Worm (Caenorhabditis elegans) whole organism, young adult: Measurements from ENCODE around the gene srr-6.

Experiments used
- B0336.3 ChIP-seq: fragments of 200-800 bp; sonication (Bioruptor generic); IDR thresholded peaks from 2 replicates; pipeline ENCODE4 v1.3.6; 2022; ENCODE audit warnings: missing genetic modification characterization, missing compliant biosample characterization
- C06A6.2 ChIP-seq: fragments of 200-800 bp; sonication (Bioruptor generic); conservative IDR thresholded peaks from 2 replicates; pipeline ENCODE4 v1.3.6; 2022; ENCODE audit warnings: missing genetic modification characterization, missing compliant biosample characterization
- C17E4.6 ChIP-seq: fragments of 200-800 bp; sonication (Bioruptor generic); IDR thresholded peaks from 2 replicates; pipeline ENCODE4 v1.3.6; 2022; ENCODE audit warnings: missing genetic modification reagents, missing genetic modification characterization, missing compliant biosample characterization
- D2030.7 ChIP-seq: fragments of 200-800 bp; sonication (Bioruptor generic); IDR thresholded peaks from 2 replicates; pipeline ENCODE4 v1.3.6; 2022; ENCODE audit warnings: missing genetic modification reagents, missing genetic modification characterization, missing compliant biosample characterization
- F33H1.4 ChIP-seq: fragments of 200-800 bp; sonication (Bioruptor generic); IDR thresholded peaks from 2 replicates; pipeline ENCODE4 v1.3.6; 2022; ENCODE audit warnings: missing genetic modification reagents, missing genetic modification characterization, missing compliant biosample characterization
- F55B11.4 ChIP-seq: sonication (generic microtip); optimal IDR thresholded peaks from 2 replicates; lab custom pipeline; 2016; ENCODE audit warnings: missing compliant biosample characterization, missing genetic modification characterization, borderline replicate concordance; ENCODE audit not compliant: insufficient read depth
- K11D2.4 ChIP-seq: fragments of 200-800 bp; sonication (Bioruptor generic); IDR thresholded peaks from 2 replicates; pipeline ENCODE4 v1.3.6; 2022; ENCODE audit warnings: missing genetic modification reagents, missing genetic modification characterization, missing compliant biosample characterization
- Y67H2A.10 ChIP-seq: fragments of 200-800 bp; sonication (Bioruptor generic); conservative IDR thresholded peaks from 2 replicates; pipeline ENCODE4 v1.3.6; 2022; ENCODE audit warnings: missing genetic modification reagents, missing genetic modification characterization, missing compliant biosample characterization
- Y95B8A.8 ChIP-seq: fragments of 200-800 bp; sonication (Bioruptor generic); IDR thresholded peaks from 2 replicates; pipeline ENCODE4 v1.3.6; 2022; ENCODE audit warnings: missing genetic modification reagents, missing genetic modification characterization, missing compliant biosample characterization
- aptf-2 ChIP-seq: fragments of 200-800 bp; sonication (Bioruptor generic); conservative IDR thresholded peaks from 2 replicates; pipeline ENCODE4 v1.3.6; 2022; ENCODE audit warnings: missing genetic modification reagents, missing genetic modification characterization, missing compliant biosample characterization
- athp-1 ChIP-seq: sonication (generic microtip); optimal IDR thresholded peaks from 2 replicates; lab custom pipeline; 2017; ENCODE audit warnings: mild to moderate bottlenecking, missing genetic modification characterization, missing compliant biosample characterization
- attf-5 ChIP-seq: fragments of 200-800 bp; sonication (Bioruptor generic); optimal IDR thresholded peaks from 2 replicates; lab custom pipeline; 2018; ENCODE audit warnings: mild to moderate bottlenecking, missing genetic modification characterization, missing compliant biosample characterization
- bed-2 ChIP-seq: fragments of 200-800 bp; sonication (Bioruptor generic); IDR thresholded peaks from 2 replicates; pipeline ENCODE4 v1.3.6; 2022; ENCODE audit warnings: missing genetic modification reagents, missing genetic modification characterization, missing compliant biosample characterization
- cebp-2 ChIP-seq: fragments of 200-800 bp; sonication (Bioruptor generic); IDR thresholded peaks from 2 replicates; pipeline ENCODE4 v1.3.6; 2022; ENCODE audit warnings: missing genetic modification characterization, missing compliant biosample characterization
- ceh-58 ChIP-seq: fragments of 200-800 bp; sonication (Bioruptor generic); IDR thresholded peaks from 2 replicates; pipeline ENCODE4 v1.3.6; 2022; ENCODE audit warnings: missing genetic modification characterization, missing compliant biosample characterization
- ceh-91 ChIP-seq: fragments of 200-800 bp; sonication (Bioruptor generic); IDR thresholded peaks from 2 replicates; pipeline ENCODE4 v1.3.6; 2022; ENCODE audit warnings: missing genetic modification reagents, missing genetic modification characterization, missing compliant biosample characterization
- dox-1 ChIP-seq: fragments of 200-800 bp; sonication (Bioruptor generic); IDR thresholded peaks from 2 replicates; pipeline ENCODE4 v1.3.6; 2022; ENCODE audit warnings: missing genetic modification reagents, missing genetic modification characterization, missing compliant biosample characterization
- egl-18 ChIP-seq: fragments of 200-800 bp; sonication (Bioruptor generic); IDR thresholded peaks from 2 replicates; pipeline ENCODE4 v1.3.6; 2022; ENCODE audit warnings: missing genetic modification reagents, missing genetic modification characterization, missing compliant biosample characterization
- egl-44 ChIP-seq: fragments of 200-800 bp; sonication (Bioruptor generic); IDR thresholded peaks from 2 replicates; pipeline ENCODE4 v1.3.6; 2022; ENCODE audit warnings: missing genetic modification reagents, missing genetic modification characterization, missing compliant biosample characterization
- egrh-3 ChIP-seq: fragments of 200-800 bp; sonication (Bioruptor generic); IDR thresholded peaks from 2 replicates; pipeline ENCODE4 v1.3.6; 2022; ENCODE audit warnings: missing genetic modification reagents, missing genetic modification characterization, missing compliant biosample characterization
- hlh-26 ChIP-seq: fragments of 200-800 bp; sonication (Bioruptor generic); conservative IDR thresholded peaks from 2 replicates; pipeline ENCODE4 v1.3.6; 2022; ENCODE audit warnings: missing genetic modification reagents, missing genetic modification characterization, missing compliant biosample characterization
- hmg-1.2 ChIP-seq: fragments of 200-800 bp; sonication (Bioruptor generic); IDR thresholded peaks from 2 replicates; pipeline ENCODE4 v1.3.6; 2022; ENCODE audit warnings: missing genetic modification reagents, missing genetic modification characterization, missing compliant biosample characterization
- hmg-20 ChIP-seq: fragments of 200-800 bp; sonication (Bioruptor generic); IDR thresholded peaks from 2 replicates; pipeline ENCODE4 v1.3.6; 2022; ENCODE audit warnings: missing genetic modification reagents, missing genetic modification characterization, missing compliant biosample characterization
- hsf-1 ChIP-seq: fragments of 200-800 bp; sonication (Bioruptor generic); IDR thresholded peaks from 2 replicates; pipeline ENCODE4 v1.3.6; 2022; ENCODE audit warnings: missing genetic modification reagents, missing genetic modification characterization, missing compliant biosample characterization
- let-526 ChIP-seq: fragments of 200-800 bp; sonication (Bioruptor generic); IDR thresholded peaks from 2 replicates; pipeline ENCODE4 v1.3.6; 2022; ENCODE audit warnings: missing genetic modification reagents, missing genetic modification characterization, missing compliant biosample characterization
- lin-35 ChIP-seq, 3 experiments: fragments of 150-350 bp in 2 of 3; sonication (generic microtip) in 1 of 3; optimal IDR thresholded peaks; 2 replicates each; lab custom pipeline; 2014 to 2018; ENCODE audit warnings: missing biosample characterization in 3 of 3, missing genetic modification characterization in 3 of 3, missing genetic modification reagents in 3 of 3
- lin-40 ChIP-seq: sonication (generic microtip); optimal IDR thresholded peaks from 2 replicates; lab custom pipeline; 2016; ENCODE audit warnings: missing genetic modification characterization, mild to moderate bottlenecking, missing compliant biosample characterization, missing genotype, missing genetic modification reagents
- lsl-1 ChIP-seq: fragments of 200-800 bp; sonication (Bioruptor generic); optimal IDR thresholded peaks from 2 replicates; lab custom pipeline; 2018; ENCODE audit warnings: mild to moderate bottlenecking, missing genetic modification characterization, moderate library complexity, missing compliant biosample characterization
- madf-6 ChIP-seq: fragments of 200-800 bp; sonication (Bioruptor generic); IDR thresholded peaks from 2 replicates; pipeline ENCODE4 v1.3.6; 2022; ENCODE audit warnings: missing genetic modification reagents, missing genetic modification characterization, missing compliant biosample characterization
- madf-8 ChIP-seq: fragments of 200-800 bp; sonication (Bioruptor generic); conservative IDR thresholded peaks from 2 replicates; pipeline ENCODE4 v1.3.6; 2022; ENCODE audit warnings: missing genetic modification reagents, missing genetic modification characterization, missing compliant biosample characterization
- mcd-1 ChIP-seq: fragments of 200-800 bp; sonication (Bioruptor generic); IDR thresholded peaks from 2 replicates; pipeline ENCODE4 v1.3.6; 2022; ENCODE audit warnings: missing genetic modification reagents, missing genetic modification characterization, missing compliant biosample characterization
- pbrm-1 ChIP-seq: fragments of 200-800 bp; sonication (Bioruptor generic); IDR thresholded peaks from 2 replicates; pipeline ENCODE4 v1.3.6; 2022; ENCODE audit warnings: missing genetic modification reagents, missing genetic modification characterization, missing compliant biosample characterization
- repo-1 ChIP-seq: sonication (generic microtip); optimal IDR thresholded peaks from 2 replicates; lab custom pipeline; 2017; ENCODE audit warnings: mild to moderate bottlenecking, missing genetic modification characterization, missing compliant biosample characterization
- sea-2 ChIP-seq: fragments of 200-800 bp; sonication (Bioruptor generic); IDR thresholded peaks from 2 replicates; pipeline ENCODE4 v1.3.6; 2022; ENCODE audit warnings: missing genetic modification characterization, missing compliant biosample characterization
- somi-1 ChIP-seq: fragments of 200-800 bp; sonication (Bioruptor generic); optimal IDR thresholded peaks from 2 replicates; lab custom pipeline; 2018; ENCODE audit warnings: mild to moderate bottlenecking, missing genetic modification characterization, missing compliant biosample characterization
- unc-62 ChIP-seq: fragments of 150-350 bp; optimal IDR thresholded peaks from 2 replicates; lab custom pipeline; 2014; ENCODE audit warnings: missing biosample characterization, missing genetic modification reagents, missing genetic modification characterization
- xnd-1 ChIP-seq: sonication (generic microtip); optimal IDR thresholded peaks from 2 replicates; lab custom pipeline; 2016; ENCODE audit warnings: missing genotype, missing genetic modification reagents, missing genetic modification characterization, missing compliant biosample characterization
- ztf-25 ChIP-seq: fragments of 200-800 bp; sonication (Bioruptor generic); IDR thresholded peaks from 2 replicates; pipeline ENCODE4 v1.3.6; 2022; ENCODE audit warnings: missing genetic modification reagents, missing genetic modification characterization, missing compliant biosample characterization
- ztf-28 ChIP-seq: fragments of 200-800 bp; sonication (Bioruptor generic); IDR thresholded peaks from 2 replicates; pipeline ENCODE4 v1.3.6; 2022; ENCODE audit warnings: missing genetic modification reagents, missing genetic modification characterization, missing compliant biosample characterization
- ztf-3 ChIP-seq: fragments of 200-800 bp; sonication (Bioruptor generic); optimal IDR thresholded peaks from 2 replicates; lab custom pipeline; 2018; ENCODE audit warnings: mild to moderate bottlenecking, missing genetic modification characterization, missing compliant biosample characterization

srr-6 gene

ce11 chrV:5039559-5039958 is 27.0 kb downstream of the srr-6 start, which contains the start of gene K11D12.11:
TSS of gene K11D12.11 (minus strand) at chrV:5039600.
- TF ChIP-seq aptf-2 (GFP tag; lab: Robert Waterston, UW) (no peak), athp-1 (tag; lab: Kevin White, UChicago) (no peak), F55B11.4 (tag; lab: Kevin White, UChicago) (no peak), somi-1 (GFP tag; lab: Kevin White, UChicago) (no peak)

ce11 chrV:5040925-5041324 is 28.3 kb downstream of the srr-6 start, which contains the start of gene K11D12.8:
TSS of gene K11D12.8 (minus strand) at chrV:5041001.
- TF ChIP-seq pbrm-1 (GFP tag; lab: Robert Waterston, UW) = no peak
- no peak for TF ChIP-seq xnd-1 (tag; lab: Kevin White, UChicago)
- no peak for TF ChIP-seq lin-40 (tag; lab: Kevin White, UChicago)
- TF ChIP-seq ztf-3 (GFP tag; lab: Kevin White, UChicago) = no peak
- no peak for TF ChIP-seq mcd-1 (GFP tag; lab: Robert Waterston, UW)
- TF ChIP-seq unc-62 = no peak

- no peak for TF ChIP-seq repo-1
- no peak for TF ChIP-seq B0336.3 (GFP tag; lab: Robert Waterston, UW)
Observed at ce11 chrV:5046103-5046502, 33.5 kb downstream of the srr-6 start, which contains the start of gene exc-14. TSS of gene exc-14 (minus strand) at chrV:5046203.

ce11 chrV:5046558-5046957 is 34.0 kb downstream of the srr-6 start:
- TF ChIP-seq mcd-1 (GFP tag; lab: Robert Waterston, UW) (no peak), sea-2 (GFP tag; lab: Robert Waterston, UW) (no peak), lsl-1 (GFP tag; lab: Kevin White, UChicago) (peak; percentile 42), hlh-26 (GFP tag; lab: Robert Waterston, UW) (no peak), F33H1.4 (GFP tag; lab: Robert Waterston, UW) (peak; percentile 60), Y95B8A.8 (GFP tag; lab: Robert Waterston, UW) (no peak), madf-8 (GFP tag; lab: Robert Waterston, UW) (peak; percentile 68), lin-35 (GFP tag; optimal IDR thresholded peaks at IDR 0.05; lab: Kevin White, UChicago) (no peak), xnd-1 (tag; lab: Kevin White, UChicago) (peak; percentile 58), attf-5 (GFP tag; lab: Kevin White, UChicago) (no peak)

- TF ChIP-seq hsf-1 (GFP tag; lab: Robert Waterston, UW) = peak; percentile 25; the same call in 1 of the 2 replicates
- peak; percentile 82; the same call in 1 of the 2 replicates for TF ChIP-seq sea-2 (GFP tag; lab: Robert Waterston, UW)
- peak; percentile 75 for TF ChIP-seq madf-6 (GFP tag; lab: Robert Waterston, UW)
- peak; percentile 95 for TF ChIP-seq pbrm-1 (GFP tag; lab: Robert Waterston, UW)
- peak; percentile 51; the same call in 1 of the 2 replicates for TF ChIP-seq egl-44
- TF ChIP-seq aptf-2 (GFP tag; lab: Robert Waterston, UW) = peak; percentile 76
- TF ChIP-seq Y67H2A.10 (GFP tag; lab: Robert Waterston, UW) = 0 out of 2 replicates have a peak, but pooled peaks have one; percentile 38
- 0 out of 2 replicates have a peak, but pooled peaks have one; percentile 66 for TF ChIP-seq cebp-2 (GFP tag; lab: Robert Waterston, UW)
- TF ChIP-seq dox-1 (GFP tag; lab: Robert Waterston, UW) = peak; percentile 95
- peak; percentile 64 for TF ChIP-seq C17E4.6 (GFP tag; lab: Robert Waterston, UW)
- TF ChIP-seq bed-2 (GFP tag; lab: Robert Waterston, UW) = peak; percentile 71; the same call in 1 of the 2 replicates
- TF ChIP-seq hmg-20 = peak; percentile 81; the same call in 1 of the 2 replicates
- TF ChIP-seq D2030.7 (GFP tag; lab: Robert Waterston, UW) = peak; percentile 78
- peak; percentile 96 for TF ChIP-seq hmg-1.2 (GFP tag; lab: Robert Waterston, UW)
- TF ChIP-seq ceh-91 = peak; percentile 79
- TF ChIP-seq ceh-58 (GFP tag; lab: Robert Waterston, UW) = 0 out of 2 replicates have a peak, but pooled peaks have one; percentile 27
- TF ChIP-seq let-526 (GFP tag; lab: Robert Waterston, UW) = peak; percentile 82
- peak; percentile 92 for TF ChIP-seq K11D2.4 (GFP tag; lab: Robert Waterston, UW)
- peak; percentile 95 for TF ChIP-seq mcd-1 (GFP tag; lab: Robert Waterston, UW)
- peak; percentile 83 for TF ChIP-seq ztf-28 (GFP tag; lab: Robert Waterston, UW)
- TF ChIP-seq ztf-25 (GFP tag; lab: Robert Waterston, UW) = 0 out of 2 replicates have a peak, but pooled peaks have one; percentile 51
- TF ChIP-seq F33H1.4 (GFP tag; lab: Robert Waterston, UW) = peak; percentile 70
- peak; percentile 87 for TF ChIP-seq egrh-3
- TF ChIP-seq C06A6.2 (GFP tag; lab: Robert Waterston, UW) = peak; percentile 91
- peak; percentile 83 for TF ChIP-seq egl-18 (GFP tag; lab: Robert Waterston, UW)
Observed at ce11 chrV:5047230-5047629, 34.6 kb downstream of the srr-6 start.
